Worm (Caenorhabditis elegans) whole organism, L3 larva: ENCODE data around the gene srz-69.
"Not testable (repeated sequence)": the region's sequence is repeated elsewhere in the genome, so short reads cannot be mapped to it uniquely, and the experiment has no call there.

Experiments
- R02D3.7 ChIP-seq: fragments of 150-350 bp; optimal IDR thresholded peaks from 2 replicates; lab custom pipeline; 2014; ENCODE audit warnings: missing biosample characterization, missing genetic modification characterization
- ZK546.5 ChIP-seq: sonication (generic microtip); optimal IDR thresholded peaks from 2 replicates; lab custom pipeline; 2017; ENCODE audit warnings: missing biosample characterization, missing genetic modification characterization
- aly-2 ChIP-seq: fragments of 150-350 bp; optimal IDR thresholded peaks from 2 replicates; lab custom pipeline; 2014; ENCODE audit warnings: missing biosample characterization, missing genetic modification characterization
- ceh-16 ChIP-seq: sonication (generic microtip); optimal IDR thresholded peaks from 2 replicates; lab custom pipeline; 2017; ENCODE audit warnings: missing biosample characterization, missing genetic modification characterization
- ceh-82 ChIP-seq: fragments of 150-350 bp; optimal IDR thresholded peaks from 2 replicates; lab custom pipeline; 2014; ENCODE audit warnings: missing biosample characterization, missing genetic modification characterization
- ceh-9 ChIP-seq: sonication (generic microtip); optimal IDR thresholded peaks from 2 replicates; lab custom pipeline; 2018; ENCODE audit warnings: missing biosample characterization, missing genetic modification characterization
- daf-12 ChIP-seq: fragments of 150-350 bp; optimal IDR thresholded peaks from 2 replicates; lab custom pipeline; 2014; ENCODE audit warnings: missing biosample characterization, missing genetic modification reagents, missing genetic modification characterization
- egl-27 ChIP-seq: sonication (generic microtip); optimal IDR thresholded peaks from 4 replicates; lab custom pipeline; 2017; ENCODE audit warnings: missing biosample characterization, missing genetic modification reagents, missing genetic modification characterization
- elt-3 ChIP-seq, 3 experiments: fragments of 150-350 bp in 1 of 3; sonication (generic microtip) in 2 of 3; optimal IDR thresholded peaks; 2 replicates in 2 of 3; 4 replicates in 1 of 3; lab custom pipeline; 2014 to 2017; ENCODE audit warnings: missing biosample characterization in 3 of 3, missing genetic modification characterization in 3 of 3
- hmg-11 ChIP-seq: sonication (generic microtip); optimal IDR thresholded peaks from 2 replicates; lab custom pipeline; 2016; ENCODE audit warnings: missing genetic modification characterization, missing compliant biosample characterization
- lin-15B ChIP-seq: fragments of 150-350 bp; optimal IDR thresholded peaks from 2 replicates; lab custom pipeline; 2014; ENCODE audit warnings: missing biosample characterization, missing genetic modification characterization
- nhr-12 ChIP-seq: fragments of 150-350 bp; optimal IDR thresholded peaks from 2 replicates; lab custom pipeline; 2014; ENCODE audit warnings: missing biosample characterization, missing genetic modification characterization
- sea-2 ChIP-seq: fragments of 150-350 bp; sonication (generic microtip); optimal IDR thresholded peaks from 4 replicates; lab custom pipeline; 2014; ENCODE audit warnings: missing biosample characterization, missing genetic modification reagents, missing genetic modification characterization
- skn-1 ChIP-seq: fragments of 150-350 bp; optimal IDR thresholded peaks from 2 replicates; lab custom pipeline; 2014; ENCODE audit warnings: missing biosample characterization, missing genetic modification characterization
- unc-39 ChIP-seq: sonication (generic microtip); optimal IDR thresholded peaks from 4 replicates; lab custom pipeline; 2017; ENCODE audit warnings: missing biosample characterization, missing genetic modification characterization

Gene srz-69

DNA sequence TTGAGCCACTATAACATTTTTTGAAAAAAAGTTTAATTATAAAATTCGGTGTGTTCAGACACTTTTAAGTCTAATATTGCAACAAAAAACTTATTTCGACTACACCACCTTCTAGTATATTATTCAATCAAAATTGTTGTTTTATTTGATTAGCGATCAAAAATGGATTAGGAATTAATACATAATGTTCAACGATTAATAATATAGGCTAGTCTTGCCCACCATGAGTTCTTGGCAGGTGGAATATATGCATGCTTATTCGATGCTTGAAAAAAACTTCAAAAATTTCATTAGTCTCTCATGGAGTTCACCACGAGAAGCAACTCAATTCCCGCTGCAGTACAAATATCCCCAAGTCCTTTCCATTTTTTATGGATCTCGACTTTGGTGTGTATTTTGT is 41.0 kb downstream of the srz-69 start, which contains the start of gene srz-32:
Gene srz-32 (plus strand): TSS at position 301 of the 400 bp plus-strand sequence.
- no peak for TF ChIP-seq nhr-12 (tag; lab: Kevin White, UChicago)

DNA sequence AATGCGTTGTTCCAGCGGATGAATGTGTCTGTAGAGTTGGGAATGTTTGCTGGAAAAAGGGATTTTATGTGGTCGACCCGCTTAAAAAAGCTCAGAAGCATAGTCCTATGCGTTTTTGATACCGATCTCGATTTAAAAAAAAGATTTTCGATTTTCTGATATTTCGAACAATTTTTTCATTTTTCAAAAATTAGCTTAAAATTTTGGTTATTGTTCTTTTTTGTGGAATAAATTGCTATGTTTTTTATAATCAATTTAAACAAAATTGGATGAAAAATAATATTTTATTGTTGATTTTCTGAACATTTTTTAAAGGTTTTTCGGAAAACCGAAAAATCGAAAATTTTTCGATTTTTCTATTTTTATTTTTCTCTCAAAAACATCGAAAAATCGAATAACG is 43.6 kb downstream of the srz-69 start, which contains the start of gene C04C3.7:
Gene C04C3.7 (minus strand): TSS at position 101 of the 400 bp plus-strand sequence.
- TF ChIP-seq ceh-82 (tag; lab: Kevin White, UChicago); unc-39 (tag; lab: Kevin White, UChicago); elt-3 (tag; optimal IDR thresholded peaks at IDR 0.05; lab: Kevin White, UChicago): not testable (repeated sequence)

DNA sequence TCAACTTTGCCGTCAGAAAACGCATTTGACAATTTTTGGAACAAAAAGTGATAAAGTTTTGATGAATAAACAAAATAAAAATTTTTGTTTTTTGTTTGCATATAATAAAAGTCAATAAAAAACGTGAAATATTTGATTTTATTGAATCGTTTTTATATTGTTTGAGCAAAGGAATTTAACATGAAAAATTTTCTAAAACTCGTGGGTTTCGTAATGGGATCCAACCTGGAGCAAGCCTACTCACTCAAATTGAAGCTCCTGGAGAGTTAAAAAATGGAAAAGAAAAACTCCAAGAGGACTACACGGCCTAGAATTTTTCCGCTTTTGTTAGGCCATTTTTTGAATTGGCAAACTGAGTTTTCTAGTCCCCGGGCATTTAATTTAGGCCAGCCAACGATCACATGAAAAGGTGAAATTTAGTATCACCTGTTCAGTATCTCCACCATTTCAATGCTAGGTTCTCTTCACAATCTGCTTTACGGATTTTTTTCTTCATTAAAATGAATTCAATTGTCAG is 48.5 kb downstream of the srz-69 start, which contains the start of the genes C04C3.9 and srz-60:
Gene C04C3.9 (minus strand): TSS at position 101 of the 517 bp plus-strand sequence.
Gene srz-60 (plus strand): TSS at position 467 of the 517 bp plus-strand sequence.
- TF ChIP-seq aly-2 (no peak), R02D3.7 (no peak), egl-27 (tag; lab: Kevin White, UChicago) (no peak), skn-1 (tag; lab: Kevin White, UChicago) (no peak), daf-12 (tag; lab: Kevin White, UChicago) (no peak), ceh-9 (tag; lab: Kevin White, UChicago) (no peak), ceh-16 (tag; lab: Kevin White, UChicago) (no peak), hmg-11 (tag; lab: Kevin White, UChicago) (no peak), ZK546.5 (tag; lab: Kevin White, UChicago) (no peak), sea-2 (GFP tag; lab: Kevin White, UChicago) (no peak), lin-15B (tag; lab: Kevin White, UChicago) (no peak), unc-39 (tag; lab: Kevin White, UChicago) (no peak)
